Fruit fly (Drosophila melanogaster): ENCODE data around the gene Dpck.

- TF ChIP-seq fd96Ca (GFP tag; IDR thresholded peaks at IDR 0.05), result no peak
- no peak for TF ChIP-seq CG10348 (GFP tag; IDR thresholded peaks at IDR 0.05)
- TF ChIP-seq gl (tag; optimal IDR thresholded peaks at IDR 0.05), result no peak
- TF ChIP-seq D1 (tag; optimal IDR thresholded peaks at IDR 0.05), result no peak
- no peak for TF ChIP-seq EcR (GFP tag; optimal IDR thresholded peaks at IDR 0.05)
- no peak for TF ChIP-seq CG12605 (GFP tag; IDR thresholded peaks at IDR 0.05)
- no peak for TF ChIP-seq Snoo (tag; optimal IDR thresholded peaks at IDR 0.05)
- TF ChIP-seq CG9948 (tag; optimal IDR thresholded peaks at IDR 0.05), result no peak
- no peak for TF ChIP-seq CG13204 (GFP tag; optimal IDR thresholded peaks at IDR 0.05)
- TF ChIP-seq CG17806 (tag; optimal IDR thresholded peaks at IDR 0.05), result no peak
- no peak for TF ChIP-seq CG15710 (tag; optimal IDR thresholded peaks at IDR 0.05)
Observed at dm6 chr3R:7035703-7036266, 46.2 kb upstream of the Dpck start.
